Worm (Caenorhabditis elegans) whole organism, L1 larva: ENCODE measurements around the gene nhr-167.

Experiments used
- ama-1 ChIP-seq: fragments of 150-350 bp; optimal IDR thresholded peaks from 2 replicates; lab custom pipeline; 2014
- elt-2 ChIP-seq: sonication (generic microtip); optimal IDR thresholded peaks from 2 replicates; lab custom pipeline; 2016; ENCODE audit warnings: missing genetic modification characterization, mild to moderate bottlenecking, inconsistent platforms, missing compliant biosample characterization, missing genetic modification reagents
- lin-15B ChIP-seq: fragments of 150-350 bp; sonication (generic microtip); optimal IDR thresholded peaks from 3 replicates; lab custom pipeline; 2014; ENCODE audit warnings: missing biosample characterization, missing genetic modification characterization
- lin-35 ChIP-seq, 2 experiments: fragments of 150-350 bp; optimal IDR thresholded peaks; 2 replicates each; lab custom pipeline; 2014; ENCODE audit warnings: missing biosample characterization in 2 of 2, missing genetic modification characterization in 2 of 2, missing genetic modification reagents in 2 of 2
- lsy-2 ChIP-seq, 2 experiments: fragments of 150-350 bp; optimal IDR thresholded peaks; 2 replicates each; lab custom pipeline; 2014; ENCODE audit warnings: missing biosample characterization in 2 of 2, missing genetic modification characterization in 2 of 2
- mef-2 ChIP-seq: fragments of 150-350 bp; optimal IDR thresholded peaks from 2 replicates; lab custom pipeline; 2014; ENCODE audit warnings: missing biosample characterization, missing genetic modification characterization
- nhr-237 ChIP-seq: fragments of 150-350 bp; optimal IDR thresholded peaks from 2 replicates; lab custom pipeline; 2014; ENCODE audit warnings: missing biosample characterization, missing genetic modification characterization
- nhr-77 ChIP-seq: fragments of 150-350 bp; optimal IDR thresholded peaks from 2 replicates; lab custom pipeline; 2014; ENCODE audit warnings: missing biosample characterization, missing genetic modification characterization
- unc-62 ChIP-seq: fragments of 150-350 bp; optimal IDR thresholded peaks from 2 replicates; lab custom pipeline; 2014; ENCODE audit warnings: missing biosample characterization, missing genetic modification reagents, missing genetic modification characterization

DNA sequence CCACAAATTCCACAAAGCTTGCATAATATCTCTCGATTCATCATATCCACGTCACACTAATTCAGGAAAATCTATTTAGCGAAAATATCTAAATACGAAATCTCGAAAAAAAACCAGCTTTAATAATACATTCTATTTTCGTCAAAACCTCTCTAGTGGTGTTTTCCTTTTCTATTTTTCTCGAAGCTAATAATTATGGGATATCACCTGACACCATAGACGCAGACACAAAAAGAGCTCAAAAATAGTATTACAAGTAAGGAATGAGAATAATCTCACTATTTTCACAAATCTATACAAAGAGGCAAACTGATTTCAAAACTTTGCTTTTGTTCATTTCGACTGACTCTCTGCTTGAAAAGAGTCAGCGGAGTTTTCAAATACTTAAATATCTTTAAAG, 12.8 kb downstream of the nhr-167 start:
- TF ChIP-seq mef-2 (no peak), elt-2 (tag; lab: Kevin White, UChicago) (no peak), ama-1 (lab: Kevin White, UChicago) (no peak), lin-15B (tag; lab: Kevin White, UChicago) (no peak), lsy-2 (tag; optimal IDR thresholded peaks at IDR 0.05; lab: Kevin White, UChicago) (no peak), nhr-77 (tag; lab: Kevin White, UChicago) (no peak), lin-35 (GFP tag; optimal IDR thresholded peaks at IDR 0.05; lab: Kevin White, UChicago) (no peak), unc-62 (no peak), nhr-237 (tag; lab: Kevin White, UChicago) (peak; percentile 19)
